Worm (Caenorhabditis elegans): ENCODE data around the gene C25G4.2.

DNA sequence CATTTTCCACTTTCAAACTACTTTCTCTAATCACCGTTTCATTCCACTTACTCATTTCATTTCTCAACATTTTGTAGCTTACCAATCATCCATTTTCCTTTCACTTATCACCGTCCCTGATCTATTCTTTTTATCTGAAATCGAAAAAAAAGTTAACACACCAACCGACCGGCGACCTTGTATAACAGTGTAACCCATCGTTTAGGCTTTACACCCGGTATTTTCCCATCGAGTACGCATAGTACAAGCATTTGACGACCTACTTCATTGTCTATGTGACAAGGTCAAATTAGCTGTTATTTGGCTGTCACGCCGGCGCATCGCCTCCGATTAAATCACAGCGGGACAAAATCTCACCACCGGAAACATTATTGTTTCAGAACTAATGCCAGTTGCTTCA, 14.3 kb downstream of the C25G4.2 start:
- no peak for TF ChIP-seq scrt-1 (GFP tag; IDR thresholded peaks at IDR 0.05)
- TF ChIP-seq hmbx-1 (tag; optimal IDR thresholded peaks at IDR 0.05) = no peak

Data from whole organism, early embryonic.